Worm (Caenorhabditis elegans): ENCODE results near the gene F09E5.3.

The F09E5.3 gene

DNA sequence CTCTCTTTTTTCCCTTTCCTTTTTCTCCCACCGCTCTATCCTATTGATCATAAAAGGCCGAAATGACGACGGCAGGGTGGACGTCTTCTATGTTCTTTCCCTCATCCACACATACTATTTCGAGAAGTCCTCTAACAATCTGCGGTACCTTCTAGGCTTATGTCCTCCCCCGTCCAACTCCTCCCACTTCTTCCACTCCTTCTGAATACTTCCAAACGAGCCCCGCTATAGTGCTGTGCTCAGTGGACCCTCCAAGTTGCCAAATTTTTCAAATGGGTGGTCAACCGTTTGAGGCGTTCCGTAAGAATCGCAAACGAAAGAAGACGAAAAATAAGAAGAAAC lies 37.8 kb upstream of the F09E5.3 start (continued):
- no peak for TF ChIP-seq lin-40 (tag; optimal IDR thresholded peaks at IDR 0.05)
- TF ChIP-seq lir-1 (GFP tag; conservative IDR thresholded peaks at IDR 0.05), result no peak
- TF ChIP-seq nhr-179 (tag; optimal IDR thresholded peaks at IDR 0.05), result no peak
- TF ChIP-seq zim-3 (tag; optimal IDR thresholded peaks at IDR 0.05), result peak; percentile 68
- no peak for TF ChIP-seq bed-2 (GFP tag; IDR thresholded peaks at IDR 0.05)
- no peak for TF ChIP-seq unc-130 (GFP tag; optimal IDR thresholded peaks at IDR 0.05)
- no peak for TF ChIP-seq attf-5 (GFP tag; optimal IDR thresholded peaks at IDR 0.05)
- TF ChIP-seq rec-8 (tag; optimal IDR thresholded peaks at IDR 0.05), result no peak
- TF ChIP-seq nfyb-1 (GFP tag; IDR thresholded peaks at IDR 0.05), result 0 out of 2 replicates have a peak, but pooled peaks have one; percentile 55
- peak; percentile 38 for TF ChIP-seq F52B5.7 (tag; optimal IDR thresholded peaks at IDR 0.05)
- TF ChIP-seq pbrm-1 (GFP tag; IDR thresholded peaks at IDR 0.05), result 0 out of 2 replicates have a peak, but pooled peaks have one; percentile 42
- TF ChIP-seq K12H6.12 (tag; optimal IDR thresholded peaks at IDR 0.05), result peak; percentile 0
- no peak for TF ChIP-seq ztf-18 (tag; optimal IDR thresholded peaks at IDR 0.05)
- TF ChIP-seq dox-1 (GFP tag; IDR thresholded peaks at IDR 0.05), result peak; percentile 29; the same call in 1 of the 2 replicates
- TF ChIP-seq sdz-38 (tag; optimal IDR thresholded peaks at IDR 0.05), result no peak
- TF ChIP-seq rcor-1 (GFP tag; IDR thresholded peaks at IDR 0.05), result peak; percentile 32; the same call in 1 of the 2 replicates
- no peak for TF ChIP-seq ztf-25 (GFP tag; IDR thresholded peaks at IDR 0.05)
- TF ChIP-seq snpc-3.4 (tag; optimal IDR thresholded peaks at IDR 0.05), result no peak
- TF ChIP-seq ceh-100 (GFP tag; IDR thresholded peaks at IDR 0.05), result 0 out of 2 replicates have a peak, but pooled peaks have one; percentile 15
- TF ChIP-seq chd-7 (tag; optimal IDR thresholded peaks at IDR 0.05), result peak; percentile 24
- no peak for TF ChIP-seq cebp-2 (GFP tag; IDR thresholded peaks at IDR 0.05)
- no peak for TF ChIP-seq F57A8.1 (GFP tag; optimal IDR thresholded peaks at IDR 0.05)
- TF ChIP-seq egrh-3 (GFP tag; IDR thresholded peaks at IDR 0.05), result no peak
- TF ChIP-seq ceh-91 (GFP tag; IDR thresholded peaks at IDR 0.05), result no peak
- TF ChIP-seq nhr-90 (tag; optimal IDR thresholded peaks at IDR 0.05), result no peak

- TF ChIP-seq ztf-18 (tag; optimal IDR thresholded peaks at IDR 0.05), result no peak
- TF ChIP-seq nhr-90 (tag; optimal IDR thresholded peaks at IDR 0.05), result no peak
- TF ChIP-seq lag-1 (GFP tag; IDR thresholded peaks at IDR 0.05), result no peak
- TF ChIP-seq die-1 (tag; optimal IDR thresholded peaks at IDR 0.05), result peak; percentile 5
- no peak for TF ChIP-seq bed-1 (GFP tag; IDR thresholded peaks at IDR 0.05)
- TF ChIP-seq B0336.3 (GFP tag; IDR thresholded peaks at IDR 0.05), result 0 out of 2 replicates have a peak, but pooled peaks have one; percentile 36
- peak; percentile 49; the same call in 1 of the 2 replicates for TF ChIP-seq nfyb-1 (GFP tag; IDR thresholded peaks at IDR 0.05)
- TF ChIP-seq unc-62 (GFP tag; optimal IDR thresholded peaks at IDR 0.05), result peak; percentile 54
- no peak for TF ChIP-seq dpl-1 (GFP tag; optimal IDR thresholded peaks at IDR 0.05)
- peak; percentile 81 for TF ChIP-seq hmg-1.2 (GFP tag; IDR thresholded peaks at IDR 0.05)
- no peak for TF ChIP-seq ets-4 (GFP tag; optimal IDR thresholded peaks at IDR 0.05)
- no peak for TF ChIP-seq F52B5.7 (tag; optimal IDR thresholded peaks at IDR 0.05)
- no peak for TF ChIP-seq Y53F4B.3 (GFP tag; IDR thresholded peaks at IDR 0.05)
- TF ChIP-seq ztf-3 (GFP tag; optimal IDR thresholded peaks at IDR 0.05), result no peak
- no peak for TF ChIP-seq fkh-3 (tag; optimal IDR thresholded peaks at IDR 0.05)
- 0 out of 2 replicates have a peak, but pooled peaks have one; percentile 13 for TF ChIP-seq ceh-100 (GFP tag; IDR thresholded peaks at IDR 0.05)
- TF ChIP-seq T07F8.4 (tag; optimal IDR thresholded peaks at IDR 0.05), result no peak
- TF ChIP-seq ceh-40 (GFP tag; IDR thresholded peaks at IDR 0.05), result 0 out of 2 replicates have a peak, but pooled peaks have one; percentile 43
- TF ChIP-seq snpc-1.1 (tag; optimal IDR thresholded peaks at IDR 0.05; ENCODE audit: insufficient read depth), result no peak
- no peak for TF ChIP-seq let-526 (GFP tag; IDR thresholded peaks at IDR 0.05)
- TF ChIP-seq lir-1 (GFP tag; conservative IDR thresholded peaks at IDR 0.05), result no peak
- no peak for TF ChIP-seq ceh-58 (GFP tag; IDR thresholded peaks at IDR 0.05)
- TF ChIP-seq ccch-3 (GFP tag; optimal IDR thresholded peaks at IDR 0.05), result no peak
- no peak for TF ChIP-seq egl-18 (GFP tag; IDR thresholded peaks at IDR 0.05)
- no peak for TF ChIP-seq F57A8.1 (GFP tag; optimal IDR thresholded peaks at IDR 0.05)
- TF ChIP-seq nhr-80 (tag; optimal IDR thresholded peaks at IDR 0.05), result peak; percentile 32
- no peak for TF ChIP-seq lsl-1 (GFP tag; optimal IDR thresholded peaks at IDR 0.05)
- peak; percentile 45 for TF ChIP-seq somi-1 (GFP tag; optimal IDR thresholded peaks at IDR 0.05)
Observed at ce11 chrII:5336660-5337494, 36.9 kb upstream of the F09E5.3 start.

Measured in whole organism, young adult.